Worm (Caenorhabditis elegans): ENCODE measurements around the gene zip-11.

DNA sequence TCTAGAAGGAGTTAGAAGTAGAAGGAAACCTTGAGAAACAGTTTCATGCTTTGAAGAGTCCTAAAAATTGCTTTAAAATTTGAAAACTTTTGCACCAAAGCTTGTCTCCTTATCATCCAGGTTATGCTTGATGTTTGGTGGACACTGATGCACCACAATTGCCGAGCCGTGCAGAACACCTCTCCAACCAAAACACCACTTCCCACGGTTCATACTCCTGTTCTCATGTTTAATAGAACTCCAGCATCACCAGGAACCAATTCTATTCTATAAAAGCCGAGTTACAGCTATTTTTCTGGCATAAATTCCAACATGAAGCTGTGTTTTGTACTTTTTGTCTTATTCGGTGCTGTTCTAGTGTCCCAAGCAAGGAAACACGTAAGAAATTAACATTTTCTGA, 30.1 kb downstream of the zip-11 start, which contains the start of gene F42A6.2:
- no peak for TF ChIP-seq him-1 (tag; optimal IDR thresholded peaks at IDR 0.05)
- no peak for TF ChIP-seq W03F9.2 (tag; optimal IDR thresholded peaks at IDR 0.05)
- TF ChIP-seq dao-5 (tag; optimal IDR thresholded peaks at IDR 0.05), result no peak

Measured in whole organism, L4/young adult.